Fruit fly (Drosophila melanogaster) ovary, adult (tissue): ENCODE data around the gene lectin-21Cb.

Experiments
- CG17801 ChIP-seq: fragments of 200-800 bp; optimal IDR thresholded peaks from 2 replicates; lab custom pipeline; 2019; ENCODE audit warnings: missing biosample characterization, mild to moderate bottlenecking, missing genetic modification characterization, moderate library complexity; ENCODE audit not compliant: partially characterized antibody

Gene lectin-21Cb

DNA sequence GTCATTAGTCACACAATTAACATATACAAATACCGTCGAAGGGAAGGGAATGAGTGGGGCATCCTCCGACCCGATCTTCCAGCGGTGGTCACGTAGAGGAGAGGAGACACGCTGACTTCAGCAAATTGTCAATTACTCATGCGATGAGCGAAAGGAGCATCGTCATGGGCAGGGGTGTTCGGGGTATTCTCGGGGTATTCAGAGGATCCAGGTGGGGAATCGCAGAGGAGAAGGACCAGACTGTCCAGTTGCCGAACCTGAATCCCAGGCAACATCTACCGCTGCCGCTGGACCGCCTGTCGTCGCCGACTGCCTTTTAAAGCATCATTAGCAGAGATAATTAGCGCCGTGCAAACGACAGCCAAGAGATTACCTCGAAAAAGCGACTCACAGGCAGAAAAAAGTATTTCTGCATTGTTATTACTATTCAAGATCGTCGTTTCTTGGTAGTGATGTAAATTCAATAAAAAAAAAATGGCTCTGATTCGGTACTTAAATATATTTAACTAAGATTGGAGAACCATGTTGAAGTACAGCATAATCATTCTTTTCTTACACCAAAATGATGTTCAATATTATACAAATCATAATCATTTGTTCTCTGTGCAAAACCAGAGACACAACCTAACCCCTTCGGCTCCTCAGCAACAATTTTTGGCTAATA lies 2.3 kb upstream of the lectin-21Cb start:
- no peak for TF ChIP-seq CG17801

DNA sequence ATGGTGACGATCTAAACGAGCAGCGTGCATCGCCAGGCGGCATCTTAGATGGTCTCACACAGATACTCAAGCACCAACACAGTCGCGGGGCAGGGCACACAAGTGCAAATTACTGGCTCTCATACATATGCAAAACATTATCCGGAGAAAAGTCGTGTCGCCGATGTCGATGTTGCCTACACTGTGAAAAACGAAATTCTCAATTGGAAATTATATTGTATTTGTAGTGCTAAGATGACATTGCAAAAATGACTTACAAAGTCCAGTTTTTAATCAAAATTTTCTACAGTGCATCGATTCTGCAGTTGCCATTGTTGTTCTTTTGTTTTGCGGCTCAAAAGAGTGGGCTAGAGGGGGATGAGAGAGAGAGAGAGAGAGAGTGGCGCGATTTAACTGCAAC lies 1.3 kb downstream of the lectin-21Cb start:
- no peak for TF ChIP-seq CG17801

DNA sequence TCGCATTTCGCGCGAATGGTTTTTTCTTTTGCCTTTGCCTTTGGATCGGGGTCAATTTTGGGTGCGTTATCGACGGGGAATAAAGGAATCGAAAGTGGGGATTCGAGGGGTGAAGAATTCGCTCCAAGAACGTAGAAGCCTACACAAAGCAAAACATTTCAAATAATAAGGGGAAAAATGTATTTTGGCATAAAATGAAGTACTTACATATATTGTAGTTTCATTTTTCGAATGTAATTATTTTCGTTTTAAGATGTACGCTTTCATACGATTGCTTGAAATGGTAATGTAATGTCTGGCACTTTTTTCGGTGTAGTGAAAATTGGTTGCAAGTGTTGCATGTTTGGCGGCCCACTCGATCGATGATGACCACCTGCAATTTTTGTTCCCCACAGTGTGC lies 6.0 kb downstream of the lectin-21Cb start:
- no peak for TF ChIP-seq CG17801

DNA sequence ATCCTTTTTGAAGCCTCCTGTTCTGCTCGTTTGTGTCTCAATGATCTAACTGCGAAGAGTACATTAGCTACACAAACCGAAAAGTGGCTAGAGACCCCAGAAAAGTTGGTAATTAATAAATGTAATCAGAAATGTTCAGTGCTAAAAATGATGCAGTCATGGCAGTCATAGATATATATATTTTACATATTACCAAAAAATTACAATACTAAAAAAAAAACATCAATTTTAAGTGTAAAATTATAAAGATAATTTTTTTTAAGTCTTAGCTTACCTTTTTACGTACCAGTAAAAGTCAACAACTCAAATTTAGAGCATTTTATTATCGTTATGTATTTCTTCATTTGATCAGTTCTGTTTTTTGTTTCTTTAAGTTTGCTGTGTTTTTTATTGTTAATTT lies 8.2 kb downstream of the lectin-21Cb start:
- TF ChIP-seq CG17801, result no peak

DNA sequence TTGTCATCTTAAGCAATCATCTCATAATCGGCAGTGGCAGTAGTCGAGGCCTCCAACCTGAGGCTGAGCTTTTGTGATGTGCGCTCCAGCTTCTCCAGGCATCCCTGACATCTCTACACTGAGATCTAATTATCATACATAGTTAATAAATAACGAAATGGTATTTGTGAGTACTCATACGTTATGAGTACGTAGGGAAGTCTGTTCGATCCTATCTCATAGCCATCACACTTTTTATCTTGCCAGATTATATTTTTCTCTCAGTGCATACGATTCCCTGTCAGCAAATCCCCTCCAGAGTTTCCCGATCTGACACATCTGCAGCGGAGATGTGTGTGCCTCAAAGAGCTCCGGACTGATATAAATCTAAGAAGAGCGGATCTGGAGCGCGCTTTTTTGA lies 11.5 kb downstream of the lectin-21Cb start:
- TF ChIP-seq CG17801, result no peak

DNA sequence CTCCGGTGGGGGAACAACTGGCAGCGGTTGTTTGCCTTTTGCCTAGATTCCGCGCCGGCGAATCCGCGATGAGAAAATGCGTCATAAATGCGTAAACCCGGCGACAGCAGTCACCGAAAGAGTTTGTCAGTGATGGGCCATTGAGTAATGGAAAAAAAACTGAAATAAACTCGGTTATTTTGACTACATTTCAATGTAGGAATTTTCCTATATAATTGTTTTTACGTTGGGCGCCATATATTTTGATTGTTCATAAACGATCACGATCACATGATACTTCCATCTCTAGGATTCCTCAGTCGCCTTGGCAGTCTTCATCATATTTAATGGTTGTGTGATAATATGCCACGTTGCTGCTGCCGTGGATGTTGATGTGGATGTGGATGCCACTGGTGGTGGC lies 12.9 kb downstream of the lectin-21Cb start:
- TF ChIP-seq CG17801, result no peak

DNA sequence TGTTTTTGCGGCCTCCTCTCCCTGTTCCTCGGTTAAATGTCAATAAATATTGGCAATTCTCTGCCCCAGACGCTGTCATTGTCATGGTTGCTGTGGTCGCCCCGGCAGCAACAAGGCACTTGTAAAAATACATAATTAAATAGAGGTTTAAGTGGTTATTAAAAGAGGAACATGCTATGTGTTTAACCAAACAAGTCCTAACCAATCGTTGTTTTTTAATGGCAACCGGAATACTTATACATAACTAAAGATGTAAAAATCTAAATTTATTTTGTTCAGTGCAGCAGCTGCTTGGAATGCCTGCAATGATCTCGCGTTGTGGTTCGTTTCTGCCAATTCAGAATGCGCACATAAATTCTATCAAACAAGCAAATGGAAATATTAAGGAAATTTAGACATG lies 14.0 kb downstream of the lectin-21Cb start:
- no peak for TF ChIP-seq CG17801

DNA sequence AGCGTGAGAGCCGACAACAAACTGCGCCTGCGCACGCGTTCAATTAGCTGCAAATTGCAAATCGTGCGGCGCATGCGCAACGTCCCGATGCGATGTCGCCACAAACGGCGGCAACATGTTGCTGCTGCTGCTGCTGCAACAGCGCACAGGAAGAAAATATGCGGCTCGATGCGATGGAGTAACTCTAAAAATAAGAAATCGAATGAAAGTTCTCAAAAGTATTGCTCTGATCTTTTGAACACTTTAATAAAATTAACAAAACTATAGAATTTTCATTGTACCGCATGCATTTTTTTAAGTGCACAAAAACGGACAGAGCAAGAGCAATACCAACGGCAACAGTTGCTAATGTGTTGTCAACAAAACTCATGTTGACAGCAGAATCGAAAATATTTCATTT lies 14.8 kb downstream of the lectin-21Cb start:
- no peak for TF ChIP-seq CG17801

DNA sequence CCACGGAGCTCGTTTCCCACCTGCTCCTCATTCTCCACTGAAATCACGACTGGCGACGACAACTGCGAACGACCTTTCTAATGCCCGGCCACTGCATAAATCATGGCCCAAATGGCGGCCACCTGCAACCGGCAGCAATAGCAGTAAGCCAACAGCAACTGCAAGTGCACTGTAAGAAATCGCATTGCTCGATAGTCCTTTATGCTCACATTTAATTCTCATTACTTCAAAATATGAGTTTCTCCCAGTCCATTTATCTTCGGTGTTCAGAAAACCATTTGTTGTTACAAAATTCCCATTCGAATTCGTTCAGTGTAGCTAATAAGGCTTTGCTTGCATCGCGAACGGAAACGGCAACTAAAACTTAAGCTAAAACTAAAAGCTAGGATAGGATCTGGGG lies 16.9 kb downstream of the lectin-21Cb start:
- TF ChIP-seq CG17801, result no peak

DNA sequence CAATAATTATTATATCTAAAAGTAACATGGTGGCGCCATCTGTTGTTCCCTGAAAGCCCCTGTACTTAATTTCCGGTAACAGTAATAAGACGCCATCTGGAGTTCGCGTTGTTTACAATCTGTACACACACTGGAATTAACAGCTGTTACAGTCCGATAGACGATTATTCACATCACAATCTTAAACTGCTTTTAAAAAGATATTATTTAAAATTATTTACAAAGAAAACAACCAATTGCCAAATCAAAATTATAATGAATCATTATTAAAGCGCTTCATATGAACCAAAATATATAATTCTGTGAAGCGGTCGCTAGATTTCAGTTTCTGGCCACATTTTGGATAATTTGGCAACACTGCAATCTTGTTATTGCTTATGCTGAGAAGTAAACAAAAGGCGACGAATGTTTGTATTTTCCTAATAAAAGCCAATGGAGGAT lies 18.5 kb downstream of the lectin-21Cb start, which contains the start of gene CG13689:
CG13689 (plus strand) TSS at position 375 of the 441 bp plus-strand sequence.
- peak; percentile 2 for TF ChIP-seq CG17801

DNA sequence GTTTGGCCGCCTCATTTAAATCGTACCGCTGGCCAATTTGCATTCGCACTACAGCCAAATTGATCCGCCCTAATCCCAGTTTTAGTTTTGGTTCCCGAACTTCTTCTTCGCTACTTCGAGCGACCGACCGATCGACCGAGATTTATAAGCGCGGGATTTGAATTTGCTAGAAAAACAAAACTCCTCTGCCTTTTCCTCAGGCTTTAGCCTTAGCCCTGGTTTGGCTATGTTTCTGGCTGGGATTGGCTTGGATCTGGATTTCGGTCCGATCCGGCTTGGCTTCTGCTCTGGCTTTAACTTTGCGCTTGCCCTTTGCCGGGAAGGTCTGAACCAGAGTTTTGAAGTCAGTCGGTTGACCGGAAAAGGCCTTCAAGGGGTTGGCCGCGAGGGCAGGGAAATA lies 19.2 kb downstream of the lectin-21Cb start:
- no peak for TF ChIP-seq CG17801

DNA sequence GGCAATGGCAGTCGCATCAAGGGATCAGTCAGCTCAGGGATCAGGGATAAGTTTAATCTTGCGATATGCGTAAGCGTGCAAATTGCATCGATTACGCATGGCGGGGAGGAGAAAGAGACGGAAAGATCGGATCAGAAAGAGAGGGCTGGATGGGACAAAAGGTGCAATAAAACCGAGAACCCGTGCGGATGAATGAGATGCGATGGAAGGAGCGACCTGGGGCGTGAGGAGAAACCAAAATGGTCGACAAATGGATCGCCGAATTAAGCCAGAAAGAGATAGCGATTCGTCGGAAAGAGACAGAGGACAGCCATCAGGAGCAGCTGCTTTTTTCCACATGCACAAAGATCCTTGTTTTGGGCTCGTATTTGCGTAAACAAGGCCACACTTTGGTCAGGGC lies 23.2 kb downstream of the lectin-21Cb start:
- TF ChIP-seq CG17801, result no peak

DNA sequence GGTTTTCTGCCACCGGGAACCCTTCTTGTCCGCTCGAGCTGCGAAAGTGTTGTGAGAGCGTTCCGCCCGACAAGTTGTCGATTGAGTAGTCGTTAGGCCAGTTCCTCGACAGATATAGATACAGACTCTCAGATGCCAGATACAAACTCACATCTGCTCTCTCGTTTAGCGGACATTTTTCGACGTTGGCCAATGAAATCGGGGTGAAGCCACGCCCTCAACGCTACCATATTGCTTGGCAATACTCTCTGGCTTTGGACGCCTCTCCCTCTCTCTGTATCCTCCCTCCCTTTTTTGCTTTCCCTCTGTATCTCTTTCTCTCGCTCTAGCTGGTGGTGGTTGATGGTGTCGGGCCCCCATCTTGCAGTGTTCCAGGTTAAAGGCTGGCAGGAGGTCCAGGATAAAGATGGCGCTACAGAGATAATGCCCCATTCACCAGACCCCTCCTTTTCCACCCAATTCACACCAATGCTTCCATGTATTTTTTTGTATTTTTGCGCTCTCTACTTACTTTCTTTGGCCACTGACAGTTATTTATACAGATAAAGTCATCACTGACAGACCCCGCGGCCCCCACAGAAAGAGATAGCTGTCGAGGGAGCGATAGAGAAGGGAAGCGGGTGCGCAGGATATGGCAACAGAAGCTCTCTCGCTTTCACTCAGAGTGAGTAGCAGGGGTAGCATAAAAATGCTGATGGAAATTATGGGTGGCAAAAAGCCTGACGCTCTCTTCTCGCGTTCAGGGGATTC lies 26.2 kb downstream of the lectin-21Cb start, which contains the start of gene Gsc:
Gsc (minus strand) TSS at position 51 of the 750 bp plus-strand sequence.
- no peak for TF ChIP-seq CG17801

DNA sequence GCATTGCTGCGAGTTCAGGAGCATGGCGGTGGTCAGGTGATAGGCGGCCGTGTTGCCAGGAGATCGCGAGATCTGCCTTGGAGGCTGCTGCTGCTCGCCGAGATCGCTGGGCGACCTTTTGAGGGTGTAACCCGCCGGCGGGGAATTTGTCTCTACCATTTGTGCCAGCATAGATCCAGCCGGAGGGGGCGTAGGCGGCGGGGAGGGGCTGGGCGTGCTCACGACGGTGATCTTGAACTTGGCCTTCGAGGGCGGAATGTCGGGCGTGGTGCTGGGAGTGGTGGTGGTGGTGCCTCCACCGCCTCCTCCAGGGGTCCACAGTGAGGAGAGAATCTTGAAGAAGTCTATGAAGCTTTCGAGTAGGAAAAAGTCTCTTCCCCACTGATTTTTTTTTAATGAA lies 27.0 kb downstream of the lectin-21Cb start:
- TF ChIP-seq CG17801, result no peak

DNA sequence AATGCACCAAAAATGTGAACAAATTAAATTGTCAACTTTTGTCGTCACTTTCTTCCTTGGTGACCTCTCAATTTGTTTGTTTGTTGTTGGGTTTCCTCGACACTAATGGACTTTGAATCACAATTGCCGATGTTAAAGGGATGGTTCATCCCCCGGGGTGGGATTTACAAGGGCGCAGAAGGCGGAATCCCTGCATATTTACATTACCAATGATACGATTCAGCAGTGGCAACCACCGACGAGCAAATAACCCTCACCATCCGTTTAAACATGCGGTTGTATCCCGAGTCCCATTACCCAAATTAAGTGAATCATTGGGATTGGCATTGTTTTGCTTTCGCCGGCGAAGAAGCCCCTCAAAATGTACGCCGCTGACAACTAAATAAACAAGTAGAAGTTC lies 29.5 kb downstream of the lectin-21Cb start:
- no peak for TF ChIP-seq CG17801

DNA sequence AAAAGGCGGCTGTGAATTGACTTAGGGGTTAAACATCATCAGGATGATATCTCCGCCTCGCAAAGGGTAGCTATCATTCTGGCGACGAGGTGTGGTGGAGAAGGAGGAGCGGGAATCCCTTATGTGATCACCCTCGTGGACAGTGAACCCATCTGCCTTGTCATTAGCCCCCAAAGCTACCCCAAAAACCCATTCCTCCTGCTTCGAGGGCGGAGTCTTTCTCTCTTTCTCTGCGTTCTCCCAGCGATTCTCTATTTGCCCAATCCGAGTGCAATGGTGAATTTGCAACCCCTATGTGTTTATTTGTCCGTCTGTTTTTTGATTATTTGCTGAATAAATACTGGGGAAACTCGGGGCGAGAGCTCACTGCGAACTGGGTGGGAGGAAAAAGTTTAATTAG lies 35.7 kb downstream of the lectin-21Cb start:
- no peak for TF ChIP-seq CG17801

DNA sequence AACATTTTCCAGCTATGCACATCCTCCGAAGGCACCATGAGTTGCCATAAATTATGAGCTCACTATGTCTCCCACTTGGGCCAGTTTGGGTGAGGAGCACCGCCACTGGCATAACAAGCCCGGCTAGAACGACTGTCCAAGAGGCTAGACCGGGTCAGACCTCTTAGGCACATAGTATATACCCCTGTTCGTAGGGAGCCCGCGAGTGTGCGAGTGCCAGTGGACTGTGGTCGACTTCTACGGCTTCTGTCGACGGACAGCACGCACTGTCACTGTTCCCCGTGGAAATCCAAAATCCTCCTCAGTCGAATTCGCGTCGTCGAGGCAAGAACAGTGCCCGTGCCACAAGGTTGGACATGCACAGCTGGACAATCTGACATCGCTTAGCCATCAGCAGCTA lies 43.8 kb downstream of the lectin-21Cb start, which contains the start of gene Pph13:
Pph13 (plus strand) TSS at position 301 of the 400 bp plus-strand sequence.
- no peak for TF ChIP-seq CG17801
